Fruit fly (Drosophila melanogaster) whole organism, embryonic: ENCODE data around the gene CG34136.

Experiments used
- Aef1 ChIP-seq: fragments of 200-800 bp; sonication (Bioruptor generic); IDR thresholded peaks from 3 replicates; pipeline ENCODE4 v1.3.6; 2022; ENCODE audit warnings: missing biosample characterization, missing genetic modification characterization
- CG10321 ChIP-seq: fragments of 200-800 bp; sonication (Bioruptor generic); IDR thresholded peaks from 2 replicates; pipeline ENCODE4 v1.3.6; 2022; ENCODE audit warnings: missing biosample characterization, missing genetic modification characterization
- CG10543 ChIP-seq: fragments of 200-800 bp; sonication (Bioruptor generic); optimal IDR thresholded peaks from 3 replicates; lab custom pipeline; 2017; ENCODE audit warnings: missing biosample characterization, mild to moderate bottlenecking, missing genetic modification characterization, moderate library complexity
- CG12391 ChIP-seq: fragments of 200-800 bp; sonication (Bioruptor generic); optimal IDR thresholded peaks from 3 replicates; lab custom pipeline; 2018; ENCODE audit warnings: missing biosample characterization, mild to moderate bottlenecking, missing genetic modification characterization, moderate library complexity
- CG13624 ChIP-seq: fragments of 200-800 bp; sonication (Bioruptor generic); optimal IDR thresholded peaks from 2 replicates; lab custom pipeline; 2016; ENCODE audit warnings: missing biosample characterization, missing genetic modification characterization
- CG13894 ChIP-seq: fragments of 200-800 bp; sonication (Bioruptor generic); optimal IDR thresholded peaks from 3 replicates; lab custom pipeline; 2018; ENCODE audit warnings: missing biosample characterization, mild to moderate bottlenecking, missing genetic modification characterization, moderate library complexity
- CG1792 ChIP-seq: fragments of 200-800 bp; sonication (Bioruptor generic); optimal IDR thresholded peaks from 2 replicates; lab custom pipeline; 2016; ENCODE audit warnings: missing biosample characterization, missing genetic modification characterization
- CG3163 ChIP-seq: fragments of 200-800 bp; sonication (Bioruptor generic); optimal IDR thresholded peaks from 3 replicates; lab custom pipeline; 2016; ENCODE audit warnings: missing biosample characterization, missing genetic modification characterization
- CG33213 ChIP-seq: fragments of 200-800 bp; sonication (Bioruptor generic); optimal IDR thresholded peaks from 3 replicates; lab custom pipeline; 2016; ENCODE audit warnings: missing biosample characterization, missing genetic modification characterization
- CG34422 ChIP-seq: fragments of 200-800 bp; sonication (Bioruptor generic); IDR thresholded peaks from 3 replicates; pipeline ENCODE4 v1.3.6; 2022; ENCODE audit warnings: missing biosample characterization, missing genetic modification characterization
- CG4360 ChIP-seq: fragments of 200-800 bp; sonication (Bioruptor generic); IDR thresholded peaks from 2 replicates; pipeline ENCODE4 v1.3.6; 2022; ENCODE audit warnings: missing biosample characterization, missing genetic modification characterization
- CG4617 ChIP-seq: fragments of 200-800 bp; sonication (Bioruptor generic); optimal IDR thresholded peaks from 3 replicates; lab custom pipeline; 2016; ENCODE audit warnings: missing biosample characterization, missing genetic modification characterization, borderline replicate concordance
- CG4820 ChIP-seq: fragments of 200-800 bp; sonication (Bioruptor generic); optimal IDR thresholded peaks from 3 replicates; lab custom pipeline; 2016; ENCODE audit warnings: missing biosample characterization, missing genetic modification characterization
- CHES-1-like ChIP-seq: fragments of 200-800 bp; sonication (Bioruptor generic); optimal IDR thresholded peaks from 2 replicates; lab custom pipeline; 2016; ENCODE audit warnings: missing biosample characterization, missing genetic modification characterization
- CoRest ChIP-seq: fragments of 200-800 bp; sonication (Bioruptor generic); optimal IDR thresholded peaks from 3 replicates; lab custom pipeline; 2018; ENCODE audit warnings: missing biosample characterization, mild to moderate bottlenecking, missing genetic modification characterization, moderate library complexity
- Deaf1 ChIP-seq: fragments of 200-800 bp; optimal IDR thresholded peaks from 3 replicates; lab custom pipeline; 2019; ENCODE audit warnings: missing biosample characterization, mild to moderate bottlenecking, missing genetic modification characterization, moderate library complexity
- E2f1 ChIP-seq: fragments of 200-800 bp; sonication (Bioruptor generic); IDR thresholded peaks from 2 replicates; pipeline ENCODE4 v1.3.6; 2022; ENCODE audit warnings: missing biosample characterization, missing genetic modification characterization
- Fer1 ChIP-seq: fragments of 200-800 bp; sonication (Bioruptor generic); optimal IDR thresholded peaks from 2 replicates; lab custom pipeline; 2017; ENCODE audit warnings: missing biosample characterization, mild to moderate bottlenecking, missing genetic modification characterization
- Gug ChIP-seq: fragments of 200-800 bp; sonication (Bioruptor generic); IDR thresholded peaks from 4 replicates; pipeline ENCODE4 v1.3.6; 2022; ENCODE audit warnings: missing biosample characterization, missing genetic modification characterization
- HmgD ChIP-seq: fragments of 200-800 bp; sonication (Bioruptor generic); optimal IDR thresholded peaks from 3 replicates; lab custom pipeline; 2016; ENCODE audit warnings: missing biosample characterization, missing genetic modification characterization
- Lhr ChIP-seq: fragments of 200-800 bp; sonication (Bioruptor generic); optimal IDR thresholded peaks from 3 replicates; lab custom pipeline; 2017; ENCODE audit warnings: mild to moderate bottlenecking, missing biosample characterization, missing genetic modification reagents, missing genetic modification characterization
- Optix ChIP-seq: fragments of 200-800 bp; sonication (Bioruptor generic); IDR thresholded peaks from 3 replicates; pipeline ENCODE4 v1.3.6; 2022; ENCODE audit warnings: missing biosample characterization, missing genetic modification characterization
- Ravus ChIP-seq: fragments of 200-800 bp; sonication (Bioruptor generic); IDR thresholded peaks from 2 replicates; pipeline ENCODE4 v1.3.6; 2022; ENCODE audit warnings: missing biosample characterization, missing genetic modification characterization
- Sry-δ ChIP-seq: fragments of 200-800 bp; sonication (Bioruptor generic); optimal IDR thresholded peaks from 2 replicates; lab custom pipeline; 2016; ENCODE audit warnings: missing biosample characterization, missing genetic modification characterization
- TFAM ChIP-seq: fragments of 200-800 bp; sonication (Bioruptor generic); optimal IDR thresholded peaks from 2 replicates; lab custom pipeline; 2017; ENCODE audit warnings: missing biosample characterization, missing genetic modification characterization, inconsistent platforms
- Trl ChIP-seq, 3 experiments: fragments of >200 bp in 2 of 3; fragments of 200-800 bp in 1 of 3; sonication (Bioruptor generic) in 1 of 3; optimal IDR thresholded peaks; 2 replicates in 1 of 3; 3 replicates in 2 of 3; lab custom pipeline; 2016 to 2017; ENCODE audit warnings: missing biosample characterization in 1 of 3, missing genetic modification characterization in 1 of 3
- al ChIP-seq: fragments of 200-800 bp; sonication (Bioruptor generic); IDR thresholded peaks from 2 replicates; pipeline ENCODE4 v1.3.6; 2022; ENCODE audit warnings: missing biosample characterization, missing genetic modification characterization
- aop ChIP-seq: fragments of 200-800 bp; sonication (Bioruptor generic); IDR thresholded peaks from 2 replicates; pipeline ENCODE4 v1.3.6; 2022; ENCODE audit warnings: missing biosample characterization, missing genetic modification characterization
- bcd ChIP-seq: fragments of 200-800 bp; sonication (Bioruptor generic); optimal IDR thresholded peaks from 2 replicates; lab custom pipeline; 2017; ENCODE audit warnings: missing biosample characterization, mild to moderate bottlenecking, missing genetic modification characterization
- crol ChIP-seq: fragments of 200-800 bp; sonication (Bioruptor generic); IDR thresholded peaks from 2 replicates; pipeline ENCODE4 v1.3.6; 2022; ENCODE audit warnings: missing biosample characterization, missing genetic modification characterization
- dmrt11E ChIP-seq: fragments of 200-800 bp; sonication (Bioruptor generic); optimal IDR thresholded peaks from 3 replicates; lab custom pipeline; 2018; ENCODE audit warnings: missing biosample characterization, mild to moderate bottlenecking, missing genetic modification characterization, moderate library complexity
- eyg ChIP-seq: fragments of 200-800 bp; sonication (Bioruptor generic); optimal IDR thresholded peaks from 3 replicates; lab custom pipeline; 2016; ENCODE audit warnings: missing biosample characterization, missing genetic modification characterization
- fru ChIP-seq: fragments of >200 bp; optimal IDR thresholded peaks from 2 replicates; lab custom pipeline; 2017
- gce ChIP-seq: fragments of 200-800 bp; sonication (Bioruptor generic); IDR thresholded peaks from 3 replicates; pipeline ENCODE4 v1.3.6; 2022; ENCODE audit warnings: missing biosample characterization, missing genetic modification characterization
- gfzf ChIP-seq: fragments of 200-800 bp; sonication (Bioruptor generic); optimal IDR thresholded peaks from 2 replicates; lab custom pipeline; 2016; ENCODE audit warnings: missing biosample characterization, mild to moderate bottlenecking, missing genetic modification characterization, moderate library complexity
- kni ChIP-seq: fragments of 200-800 bp; sonication (Bioruptor generic); optimal IDR thresholded peaks from 3 replicates; lab custom pipeline; 2017; ENCODE audit warnings: mild to moderate bottlenecking, missing biosample characterization, missing genetic modification reagents, missing genetic modification characterization
- mirr ChIP-seq: fragments of 200-800 bp; sonication (Bioruptor generic); optimal IDR thresholded peaks from 3 replicates; lab custom pipeline; 2018; ENCODE audit warnings: missing biosample characterization, mild to moderate bottlenecking, missing genetic modification characterization
- nerfin-1 ChIP-seq: fragments of 200-800 bp; sonication (Bioruptor generic); optimal IDR thresholded peaks from 3 replicates; lab custom pipeline; 2019; ENCODE audit warnings: missing biosample characterization, mild to moderate bottlenecking, missing genetic modification characterization, moderate library complexity
- nom ChIP-seq: fragments of 200-800 bp; sonication (Bioruptor generic); optimal IDR thresholded peaks from 2 replicates; lab custom pipeline; 2017; ENCODE audit warnings: missing biosample characterization, missing genetic modification characterization, mild to moderate bottlenecking, moderate library complexity, missing genetic modification reagents
- pan ChIP-seq, 4 experiments: fragments of >200 bp in 3 of 4; fragments of 200-800 bp in 1 of 4; sonication (Bioruptor generic) in 1 of 4; optimal IDR thresholded peaks in 3 of 4; IDR thresholded peaks in 1 of 4; 2 replicates each; pipeline versions ENCODE4 v1.3.6 to Lab custom; 2017 to 2022; ENCODE audit warnings: missing biosample characterization in 2 of 4, missing genetic modification characterization in 2 of 4, mixed read lengths in 1 of 4
- sd ChIP-seq: fragments of 200-800 bp; sonication (Bioruptor generic); optimal IDR thresholded peaks from 3 replicates; lab custom pipeline; 2018; ENCODE audit warnings: missing biosample characterization, mild to moderate bottlenecking, missing genetic modification characterization, moderate library complexity
- slbo ChIP-seq: fragments of 200-800 bp; sonication (Bioruptor generic); IDR thresholded peaks from 2 replicates; pipeline ENCODE4 v1.3.6; 2022; ENCODE audit warnings: missing biosample characterization, missing genetic modification characterization
- sob ChIP-seq: fragments of 200-800 bp; sonication (Bioruptor generic); IDR thresholded peaks from 2 replicates; pipeline ENCODE4 v1.3.6; 2022; ENCODE audit warnings: missing biosample characterization, missing genetic modification characterization
- sqz ChIP-seq: fragments of 200-800 bp; sonication (Bioruptor generic); optimal IDR thresholded peaks from 3 replicates; lab custom pipeline; 2018; ENCODE audit warnings: missing biosample characterization, mild to moderate bottlenecking, missing genetic modification characterization
- tgo ChIP-seq: fragments of 200-800 bp; sonication (Bioruptor generic); IDR thresholded peaks from 3 replicates; pipeline ENCODE4 v1.3.6; 2022; ENCODE audit warnings: missing biosample characterization, missing genetic modification characterization
- tna ChIP-seq: fragments of 200-800 bp; sonication (Bioruptor generic); IDR thresholded peaks from 2 replicates; pipeline ENCODE4 v1.3.6; 2022; ENCODE audit warnings: missing biosample characterization, missing genetic modification characterization; ENCODE audit not compliant: partially characterized antibody
- zen2 ChIP-seq: fragments of 200-800 bp; sonication (Bioruptor generic); IDR thresholded peaks from 3 replicates; pipeline ENCODE4 v1.3.6; 2022; ENCODE audit warnings: missing biosample characterization, missing genetic modification characterization; ENCODE audit not compliant: partially characterized antibody
- zfh1 ChIP-seq: fragments of 200-800 bp; sonication (Bioruptor generic); IDR thresholded peaks from 3 replicates; pipeline ENCODE4 v1.3.6; 2022; ENCODE audit warnings: missing biosample characterization, missing genetic modification characterization

CG34136 gene

dm6 chr2L:21051873-21052736 lies 44.6 kb upstream of the CG34136 start, which contains the start of gene CG42238 (continued):
- no peak for TF ChIP-seq CG4617 (GFP tag; lab: Kevin White, UChicago)
- peak; percentile 42 for TF ChIP-seq CG10543
- TF ChIP-seq nom (GFP tag; lab: Kevin White, UChicago): peak; percentile 0
- TF ChIP-seq E2f1 (GFP tag; lab: Robert Waterston, UW): peak; percentile 7; the same call in 1 of the 2 replicates
- TF ChIP-seq TFAM: no peak
- peak; percentile 81 for TF ChIP-seq HmgD
- peak; percentile 27; the same call in 1 of the 3 replicates for TF ChIP-seq zfh1 (GFP tag; lab: Robert Waterston, UW)
- no peak for TF ChIP-seq Deaf1 (tag; lab: Kevin White, UChicago)
- peak; percentile 9 for TF ChIP-seq CG13624 (GFP tag; lab: Kevin White, UChicago)
- TF ChIP-seq nerfin-1 (tag; lab: Kevin White, UChicago): peak; percentile 1
- no peak for TF ChIP-seq kni (GFP tag; lab: Kevin White, UChicago)
- peak; percentile 24 for TF ChIP-seq CoRest (tag; lab: Kevin White, UChicago)
- 0 out of 4 replicates have a peak, but pooled peaks have one; percentile 13 for TF ChIP-seq Gug
- TF ChIP-seq CG33213 (GFP tag; lab: Kevin White, UChicago): peak; percentile 86
- 0 out of 2 replicates have a peak, but pooled peaks have one; percentile 13 for TF ChIP-seq slbo (GFP tag; lab: Robert Waterston, UW)
- TF ChIP-seq pan (optimal IDR thresholded peaks at IDR 0.05; lab: Kevin White, UChicago): no peak
- TF ChIP-seq pan (GFP tag; optimal IDR thresholded peaks at IDR 0.05 in 1 of 2, IDR thresholded peaks at IDR 0.05 in 1 of 2): no peak
- no peak for TF ChIP-seq sd
- TF ChIP-seq Trl (optimal IDR thresholded peaks at IDR 0.05; lab: Kevin White, UChicago): peak; percentile 50 to 59
- TF ChIP-seq Trl (GFP tag; optimal IDR thresholded peaks at IDR 0.05; lab: Kevin White, UChicago): no peak
- no peak; the same call in 2 of the 3 replicates for TF ChIP-seq tgo (GFP tag; lab: Robert Waterston, UW)
- peak; percentile 34 for TF ChIP-seq CG13894 (tag; lab: Kevin White, UChicago)
- peak; percentile 10 for TF ChIP-seq Sry-δ
- 0 out of 3 replicates have a peak, but pooled peaks have one; percentile 16 for TF ChIP-seq zen2
- no peak; the same call in 2 of the 3 replicates for TF ChIP-seq Aef1 (GFP tag; lab: Robert Waterston, UW)
- peak; percentile 52 for TF ChIP-seq crol (GFP tag; lab: Robert Waterston, UW)
- peak; percentile 29 for TF ChIP-seq CHES-1-like (GFP tag; lab: Kevin White, UChicago)
- peak; percentile 92 for TF ChIP-seq CG10321 (GFP tag; lab: Robert Waterston, UW)
- TF ChIP-seq sqz (GFP tag; lab: Kevin White, UChicago): peak; percentile 6
- TF ChIP-seq gce (GFP tag; lab: Robert Waterston, UW): no peak
- peak; percentile 43; the same call in 1 of the 2 replicates for TF ChIP-seq tna (GFP tag; lab: Robert Waterston, UW)
- TF ChIP-seq CG4820 (GFP tag; lab: Kevin White, UChicago): no peak
- peak; percentile 60; the same call in 1 of the 3 replicates for TF ChIP-seq CG34422 (GFP tag; lab: Robert Waterston, UW)
- TF ChIP-seq mirr: peak; percentile 5
- TF ChIP-seq CG3163: no peak
- no peak for TF ChIP-seq CG12391 (tag; lab: Kevin White, UChicago)
- TF ChIP-seq Lhr (GFP tag; lab: Kevin White, UChicago): peak; percentile 28
- no peak for TF ChIP-seq fru
- peak; percentile 30 for TF ChIP-seq Fer1
- no peak for TF ChIP-seq aop (GFP tag; lab: Robert Waterston, UW)
- TF ChIP-seq sob: 0 out of 2 replicates have a peak, but pooled peaks have one; percentile 41
- no peak for TF ChIP-seq eyg (GFP tag; lab: Kevin White, UChicago)
- no peak for TF ChIP-seq CG1792 (GFP tag; lab: Kevin White, UChicago)
- TF ChIP-seq Optix: no peak
- no peak for TF ChIP-seq Ravus (GFP tag; lab: Robert Waterston, UW)
- TF ChIP-seq dmrt11E (tag; lab: Kevin White, UChicago): no peak
- TF ChIP-seq bcd: no peak
- TF ChIP-seq CG4360 (GFP tag; lab: Robert Waterston, UW): peak; percentile 13; the same call in 1 of the 2 replicates
- TF ChIP-seq al (GFP tag; lab: Robert Waterston, UW): no peak
- TF ChIP-seq gfzf (GFP tag; lab: Kevin White, UChicago): peak; percentile 88
